Fruit fly (Drosophila melanogaster) whole organism, embryonic: ENCODE data around the gene ast.

Experiments used
- B-H2 ChIP-seq: fragments of 200-800 bp; sonication (Bioruptor generic); optimal IDR thresholded peaks from 2 replicates; lab custom pipeline; 2018; ENCODE audit warnings: missing biosample characterization, mild to moderate bottlenecking, missing genetic modification characterization
- CG10321 ChIP-seq: fragments of 200-800 bp; sonication (Bioruptor generic); IDR thresholded peaks from 2 replicates; pipeline ENCODE4 v1.3.6; 2022; ENCODE audit warnings: missing biosample characterization, missing genetic modification characterization
- CG10543 ChIP-seq: fragments of 200-800 bp; sonication (Bioruptor generic); optimal IDR thresholded peaks from 3 replicates; lab custom pipeline; 2017; ENCODE audit warnings: missing biosample characterization, mild to moderate bottlenecking, missing genetic modification characterization, moderate library complexity
- CG11093 ChIP-seq: fragments of 200-800 bp; sonication (Bioruptor generic); IDR thresholded peaks from 3 replicates; pipeline ENCODE4 v1.3.6; 2022; ENCODE audit warnings: missing biosample characterization, missing genetic modification characterization
- CG11398 ChIP-seq: fragments of 200-800 bp; sonication (Bioruptor generic); optimal IDR thresholded peaks from 2 replicates; lab custom pipeline; 2016; ENCODE audit warnings: missing biosample characterization, missing genetic modification characterization
- CG11504 ChIP-seq: fragments of 200-800 bp; sonication (Bioruptor generic); optimal IDR thresholded peaks from 3 replicates; lab custom pipeline; 2019; ENCODE audit warnings: missing biosample characterization, mild to moderate bottlenecking, missing genetic modification characterization, moderate library complexity
- CG11696 ChIP-seq: fragments of 200-800 bp; sonication (Bioruptor generic); IDR thresholded peaks from 2 replicates; pipeline ENCODE4 v1.3.6; 2022; ENCODE audit warnings: missing biosample characterization, missing genetic modification characterization
- CG12104 ChIP-seq: fragments of 200-800 bp; sonication (Bioruptor generic); optimal IDR thresholded peaks from 3 replicates; lab custom pipeline; 2016; ENCODE audit warnings: missing biosample characterization, missing genetic modification characterization
- CG15269 ChIP-seq: fragments of 200-800 bp; sonication (Bioruptor generic); optimal IDR thresholded peaks from 2 replicates; lab custom pipeline; 2018; ENCODE audit warnings: missing biosample characterization, mild to moderate bottlenecking, missing genetic modification characterization, moderate library complexity
- CG1529 ChIP-seq: fragments of 200-800 bp; sonication (Bioruptor generic); optimal IDR thresholded peaks from 3 replicates; lab custom pipeline; 2018; ENCODE audit warnings: missing biosample characterization, missing genetic modification characterization
- CG1602 ChIP-seq: fragments of 200-800 bp; sonication (Bioruptor generic); optimal IDR thresholded peaks from 3 replicates; lab custom pipeline; 2016; ENCODE audit warnings: missing biosample characterization, missing genetic modification characterization
- CG17568 ChIP-seq: fragments of 200-800 bp; sonication (Bioruptor generic); optimal IDR thresholded peaks from 2 replicates; lab custom pipeline; 2018; ENCODE audit warnings: missing biosample characterization, mild to moderate bottlenecking, missing genetic modification characterization, moderate library complexity
- CG30020 ChIP-seq: fragments of 200-800 bp; optimal IDR thresholded peaks from 2 replicates; lab custom pipeline; 2019; ENCODE audit warnings: missing biosample characterization, mild to moderate bottlenecking, missing genetic modification characterization, moderate library complexity
- CG31388 ChIP-seq: fragments of 200-800 bp; sonication (Bioruptor generic); optimal IDR thresholded peaks from 2 replicates; lab custom pipeline; 2016; ENCODE audit warnings: missing biosample characterization, missing genetic modification characterization
- CG3281 ChIP-seq: fragments of 200-800 bp; sonication (Bioruptor generic); optimal IDR thresholded peaks from 3 replicates; lab custom pipeline; 2017; ENCODE audit warnings: missing biosample characterization, mild to moderate bottlenecking, missing genetic modification characterization
- CG33557 ChIP-seq: fragments of 200-800 bp; sonication (Bioruptor generic); optimal IDR thresholded peaks from 2 replicates; lab custom pipeline; 2019; ENCODE audit warnings: missing biosample characterization, mild to moderate bottlenecking, missing genetic modification characterization, moderate library complexity
- CG34224 ChIP-seq: fragments of 200-800 bp; sonication (Bioruptor generic); IDR thresholded peaks from 3 replicates; pipeline ENCODE4 v1.3.6; 2022; ENCODE audit warnings: missing biosample characterization, missing genetic modification characterization; ENCODE audit not compliant: partially characterized antibody
- CG34422 ChIP-seq: fragments of 200-800 bp; sonication (Bioruptor generic); IDR thresholded peaks from 3 replicates; pipeline ENCODE4 v1.3.6; 2022; ENCODE audit warnings: missing biosample characterization, missing genetic modification characterization
- CG6683 ChIP-seq: fragments of 200-800 bp; sonication (Bioruptor generic); optimal IDR thresholded peaks from 2 replicates; lab custom pipeline; 2017; ENCODE audit warnings: missing biosample characterization, mild to moderate bottlenecking, missing genetic modification characterization, missing genetic modification reagents
- CG7963 ChIP-seq: fragments of 200-800 bp; sonication (Bioruptor generic); IDR thresholded peaks from 3 replicates; pipeline ENCODE4 v1.3.6; 2022; ENCODE audit warnings: missing biosample characterization, missing genetic modification characterization; ENCODE audit not compliant: partially characterized antibody
- CG8290 ChIP-seq, 3 experiments: fragments of 200-800 bp; sonication (Bioruptor generic); optimal IDR thresholded peaks; 2 replicates each; lab custom pipeline; 2016 to 2019; ENCODE audit warnings: missing biosample characterization in 3 of 3, missing genetic modification characterization in 3 of 3, mild to moderate bottlenecking in 2 of 3, moderate library complexity in 1 of 3
- CG9215 ChIP-seq: fragments of 200-800 bp; sonication (Bioruptor generic); IDR thresholded peaks from 2 replicates; pipeline ENCODE4 v1.3.6; 2022; ENCODE audit warnings: missing biosample characterization, missing genetic modification characterization
- Deaf1 ChIP-seq: fragments of 200-800 bp; optimal IDR thresholded peaks from 3 replicates; lab custom pipeline; 2019; ENCODE audit warnings: missing biosample characterization, mild to moderate bottlenecking, missing genetic modification characterization, moderate library complexity
- E2f1 ChIP-seq: fragments of 200-800 bp; sonication (Bioruptor generic); IDR thresholded peaks from 2 replicates; pipeline ENCODE4 v1.3.6; 2022; ENCODE audit warnings: missing biosample characterization, missing genetic modification characterization
- Eip74EF ChIP-seq, 2 experiments: fragments of 200-800 bp in 1 of 2; fragments of >200 bp in 1 of 2; sonication (Bioruptor generic) in 1 of 2; optimal IDR thresholded peaks; 2 replicates each; lab custom pipeline; 2017 to 2019; ENCODE audit warnings: missing biosample characterization in 2 of 2, missing genetic modification characterization in 2 of 2, mild to moderate bottlenecking in 1 of 2, moderate library complexity in 1 of 2
- Elba2 ChIP-seq: fragments of 200-800 bp; sonication (Bioruptor generic); optimal IDR thresholded peaks from 3 replicates; lab custom pipeline; 2016; ENCODE audit warnings: missing biosample characterization, missing genetic modification characterization
- Fer3 ChIP-seq: fragments of 200-800 bp; sonication (Bioruptor generic); optimal IDR thresholded peaks from 2 replicates; lab custom pipeline; 2018; ENCODE audit warnings: missing biosample characterization, mild to moderate bottlenecking, missing genetic modification characterization, moderate library complexity
- Hr78 ChIP-seq, 2 experiments: fragments of 200-800 bp in 1 of 2; fragments of >200 bp in 1 of 2; sonication (Bioruptor generic) in 1 of 2; optimal IDR thresholded peaks; 2 replicates each; lab custom pipeline; 2017 to 2019; ENCODE audit warnings: missing biosample characterization in 2 of 2, missing genetic modification characterization in 2 of 2, mild to moderate bottlenecking in 1 of 2, moderate library complexity in 1 of 2
- Lim3 ChIP-seq: fragments of 200-800 bp; sonication (Bioruptor generic); IDR thresholded peaks from 2 replicates; pipeline ENCODE4 v1.3.6; 2022; ENCODE audit warnings: missing biosample characterization, missing genetic modification characterization
- Nf-YA ChIP-seq: fragments of 200-800 bp; sonication (Bioruptor generic); IDR thresholded peaks from 2 replicates; pipeline ENCODE4 v1.3.6; 2022; ENCODE audit warnings: missing biosample characterization, missing genetic modification characterization
- chm ChIP-seq: fragments of 200-800 bp; sonication (Bioruptor generic); IDR thresholded peaks from 2 replicates; pipeline ENCODE4 v1.3.6; 2022; ENCODE audit warnings: missing biosample characterization, missing genetic modification characterization
- crc ChIP-seq: fragments of 200-800 bp; sonication (Bioruptor generic); optimal IDR thresholded peaks from 2 replicates; lab custom pipeline; 2016; ENCODE audit warnings: missing biosample characterization, missing genetic modification characterization
- en ChIP-seq: fragments of 200-800 bp; sonication (Bioruptor generic); optimal IDR thresholded peaks from 2 replicates; lab custom pipeline; 2016; ENCODE audit warnings: missing biosample characterization, missing genetic modification characterization
- fd3F ChIP-seq: fragments of 200-800 bp; sonication (Bioruptor generic); optimal IDR thresholded peaks from 2 replicates; lab custom pipeline; 2018; ENCODE audit warnings: missing biosample characterization, mild to moderate bottlenecking, missing genetic modification characterization, moderate library complexity
- fd64A ChIP-seq: fragments of 200-800 bp; sonication (Bioruptor generic); optimal IDR thresholded peaks from 3 replicates; lab custom pipeline; 2018; ENCODE audit warnings: missing biosample characterization, mild to moderate bottlenecking, missing genetic modification characterization
- fu2 ChIP-seq: fragments of 200-800 bp; sonication (Bioruptor generic); optimal IDR thresholded peaks from 2 replicates; lab custom pipeline; 2016; ENCODE audit warnings: missing biosample characterization, missing genetic modification characterization
- grau ChIP-seq: fragments of 200-800 bp; optimal IDR thresholded peaks from 3 replicates; lab custom pipeline; 2019; ENCODE audit warnings: missing biosample characterization, mild to moderate bottlenecking, missing genetic modification characterization, moderate library complexity
- her ChIP-seq: fragments of 200-800 bp; sonication (Bioruptor generic); optimal IDR thresholded peaks from 2 replicates; lab custom pipeline; 2016; ENCODE audit warnings: missing biosample characterization, missing genetic modification characterization
- lbe ChIP-seq: fragments of 200-800 bp; sonication (Bioruptor generic); optimal IDR thresholded peaks from 2 replicates; lab custom pipeline; 2016; ENCODE audit warnings: missing biosample characterization, mild to moderate bottlenecking, missing genetic modification characterization
- lmd ChIP-seq: fragments of 200-800 bp; sonication (Bioruptor generic); IDR thresholded peaks from 2 replicates; pipeline ENCODE4 v1.3.6; 2022; ENCODE audit warnings: missing biosample characterization, missing genetic modification characterization
- luna ChIP-seq: fragments of 200-800 bp; sonication (Bioruptor generic); optimal IDR thresholded peaks from 2 replicates; lab custom pipeline; 2016; ENCODE audit warnings: missing biosample characterization, missing genetic modification characterization
- nom ChIP-seq: fragments of 200-800 bp; sonication (Bioruptor generic); optimal IDR thresholded peaks from 2 replicates; lab custom pipeline; 2017; ENCODE audit warnings: missing biosample characterization, missing genetic modification characterization, mild to moderate bottlenecking, moderate library complexity, missing genetic modification reagents
- p53 ChIP-seq: fragments of 200-800 bp; sonication (Bioruptor generic); optimal IDR thresholded peaks from 2 replicates; lab custom pipeline; 2016; ENCODE audit warnings: missing biosample characterization, missing genetic modification characterization
- run ChIP-seq: fragments of 200-800 bp; sonication (Bioruptor generic); optimal IDR thresholded peaks from 3 replicates; lab custom pipeline; 2018; ENCODE audit warnings: missing biosample characterization, mild to moderate bottlenecking, missing genetic modification characterization
- salm ChIP-seq: fragments of 200-800 bp; sonication (Bioruptor generic); optimal IDR thresholded peaks from 2 replicates; lab custom pipeline; 2018; ENCODE audit warnings: missing biosample characterization, mild to moderate bottlenecking, missing genetic modification characterization
- scrt ChIP-seq: fragments of 200-800 bp; sonication (Bioruptor generic); optimal IDR thresholded peaks from 2 replicates; lab custom pipeline; 2018; ENCODE audit warnings: missing biosample characterization, mild to moderate bottlenecking, missing genetic modification characterization, moderate library complexity
- unc-4 ChIP-seq: fragments of 200-800 bp; sonication (Bioruptor generic); IDR thresholded peaks from 2 replicates; pipeline ENCODE4 v1.3.6; 2022; ENCODE audit warnings: missing biosample characterization, missing genetic modification characterization; ENCODE audit not compliant: partially characterized antibody

Gene ast

DNA sequence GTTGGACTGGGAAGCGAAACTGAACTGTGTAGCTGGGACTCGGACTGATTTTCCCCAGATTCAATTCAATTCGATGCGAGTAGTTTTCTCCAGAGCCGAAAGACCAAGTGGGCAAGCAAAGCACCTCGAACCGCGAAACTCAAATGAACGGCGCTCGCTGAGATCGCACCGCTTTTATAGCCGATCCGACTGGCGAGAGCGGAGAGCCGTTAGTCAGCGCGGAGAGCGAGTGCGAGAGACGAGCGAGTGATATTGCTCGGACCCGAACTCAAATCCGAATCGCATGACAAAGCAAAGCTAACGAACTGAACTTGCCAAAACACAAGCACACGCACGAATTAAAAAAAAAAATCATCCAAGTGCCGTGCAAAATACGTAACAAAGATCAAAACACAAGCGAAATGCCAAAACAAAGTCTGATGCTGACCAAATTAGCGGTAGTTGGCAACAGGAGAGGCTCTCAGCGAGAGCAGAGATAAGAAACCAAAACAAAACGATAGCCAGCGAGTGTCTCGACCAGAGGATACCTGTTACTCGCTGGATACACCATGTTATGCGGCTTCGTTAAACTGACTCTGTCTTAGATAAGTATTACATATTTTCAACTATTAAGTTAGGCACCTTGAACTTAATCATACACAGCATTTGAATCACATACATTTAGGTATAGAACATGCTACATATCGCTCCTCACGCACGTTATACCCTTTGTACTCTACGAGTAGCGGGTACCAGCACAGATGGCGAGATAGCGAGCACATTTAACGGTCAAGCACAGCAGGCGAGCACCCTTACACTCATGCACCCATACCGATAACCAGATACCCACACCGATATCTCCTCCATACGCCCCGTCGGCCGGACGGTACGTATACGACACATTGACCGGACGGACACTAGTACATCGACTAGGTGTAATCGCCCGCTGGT is 41.4 kb downstream of the ast start (continued):
- TF ChIP-seq run (tag; lab: Kevin White, UChicago) = no peak
- TF ChIP-seq CG3281 (GFP tag; lab: Kevin White, UChicago) = peak; percentile 69
- no peak for TF ChIP-seq CG11398
- peak; percentile 25 for TF ChIP-seq CG1529 (GFP tag; lab: Kevin White, UChicago)
- TF ChIP-seq CG11504 (tag; lab: Kevin White, UChicago) = peak; percentile 73
- TF ChIP-seq scrt (GFP tag; lab: Kevin White, UChicago) = peak; percentile 58
- no peak for TF ChIP-seq Elba2 (GFP tag; lab: Kevin White, UChicago)
- peak; percentile 26 for TF ChIP-seq nom
- no peak for TF ChIP-seq unc-4 (GFP tag; lab: Robert Waterston, UW)
- TF ChIP-seq E2f1 (GFP tag; lab: Robert Waterston, UW) = peak; percentile 75
- peak; percentile 65 for TF ChIP-seq fu2 (GFP tag; lab: Kevin White, UChicago)
- no peak for TF ChIP-seq crc (GFP tag; lab: Kevin White, UChicago)
- TF ChIP-seq CG6683 = peak; percentile 38
- TF ChIP-seq CG33557 = no peak
- TF ChIP-seq CG11696 (GFP tag; lab: Robert Waterston, UW) = peak; percentile 55
- peak; percentile 79 for TF ChIP-seq Nf-YA (GFP tag; lab: Robert Waterston, UW)
- TF ChIP-seq her (GFP tag; lab: Kevin White, UChicago) = peak; percentile 19
- peak; percentile 97 for TF ChIP-seq Deaf1 (tag; lab: Kevin White, UChicago)
- TF ChIP-seq CG11093 = peak; percentile 54; the same call in 2 of the 3 replicates
- TF ChIP-seq CG30020 (tag; lab: Kevin White, UChicago) = no peak
- TF ChIP-seq fd64A (GFP tag; lab: Kevin White, UChicago) = no peak
- TF ChIP-seq CG1602 (GFP tag; lab: Kevin White, UChicago) = peak; percentile 63
- TF ChIP-seq fd3F (GFP tag; lab: Kevin White, UChicago) = peak; percentile 60
- peak; percentile 74 for TF ChIP-seq CG9215
- TF ChIP-seq lmd (GFP tag; lab: Robert Waterston, UW) = peak; percentile 82
- no peak for TF ChIP-seq Lim3 (GFP tag; lab: Robert Waterston, UW)
- TF ChIP-seq Hr78 (GFP tag; optimal IDR thresholded peaks at IDR 0.05; lab: Kevin White, UChicago) = peak in 1 of 2 experiments; percentile 54
- peak; percentile 45 for TF ChIP-seq CG17568 (GFP tag; lab: Kevin White, UChicago)
- peak; percentile 78 for TF ChIP-seq grau
- TF ChIP-seq lbe (GFP tag; lab: Kevin White, UChicago) = peak; percentile 52
- TF ChIP-seq CG34422 (GFP tag; lab: Robert Waterston, UW) = peak; percentile 66; the same call in 2 of the 3 replicates
- TF ChIP-seq CG12104 (GFP tag; lab: Kevin White, UChicago) = peak; percentile 47
- peak; percentile 72 for TF ChIP-seq Fer3
- peak; percentile 33 for TF ChIP-seq en
- no peak for TF ChIP-seq p53 (GFP tag; lab: Kevin White, UChicago)
- peak; percentile 48 for TF ChIP-seq salm (tag; lab: Kevin White, UChicago)
- TF ChIP-seq luna (GFP tag; lab: Kevin White, UChicago) = no peak
- TF ChIP-seq CG34224 (GFP tag; lab: Robert Waterston, UW) = peak; percentile 50; the same call in 2 of the 3 replicates
- no peak for TF ChIP-seq CG10321 (GFP tag; lab: Robert Waterston, UW)
- peak; percentile 10 for TF ChIP-seq B-H2 (GFP tag; lab: Kevin White, UChicago)
- peak; percentile 59; the same call in 1 of the 2 replicates for TF ChIP-seq chm
- TF ChIP-seq CG7963 (GFP tag; lab: Robert Waterston, UW) = no peak
- TF ChIP-seq CG10543 (GFP tag; lab: Kevin White, UChicago) = peak; percentile 59
- TF ChIP-seq Eip74EF (GFP tag; optimal IDR thresholded peaks at IDR 0.05; lab: Kevin White, UChicago) = no peak
- TF ChIP-seq CG15269 (tag; lab: Kevin White, UChicago) = peak; percentile 76
- peak; percentile 49 for TF ChIP-seq CG8290 (GFP tag; optimal IDR thresholded peaks at IDR 0.05; lab: Kevin White, UChicago)
- TF ChIP-seq CG8290 (tag; optimal IDR thresholded peaks at IDR 0.05; lab: Kevin White, UChicago) = peak in 1 of 2 experiments; percentile 87
- no peak for TF ChIP-seq CG31388 (GFP tag; lab: Kevin White, UChicago)
